Worm (Caenorhabditis elegans) whole organism, L3 larva: ENCODE data around the gene mam-2.
"Not testable (repeated sequence)": the region's sequence is repeated elsewhere in the genome, so short reads cannot be mapped to it uniquely, and the experiment has no call there.

Source experiments
- aly-2 ChIP-seq: fragments of 150-350 bp; optimal IDR thresholded peaks from 2 replicates; lab custom pipeline; 2014; ENCODE audit warnings: missing biosample characterization, missing genetic modification characterization
- ceh-82 ChIP-seq: fragments of 150-350 bp; optimal IDR thresholded peaks from 2 replicates; lab custom pipeline; 2014; ENCODE audit warnings: missing biosample characterization, missing genetic modification characterization
- daf-12 ChIP-seq: fragments of 150-350 bp; optimal IDR thresholded peaks from 2 replicates; lab custom pipeline; 2014; ENCODE audit warnings: missing biosample characterization, missing genetic modification reagents, missing genetic modification characterization
- egl-5 ChIP-seq: fragments of 150-350 bp; optimal IDR thresholded peaks from 2 replicates; lab custom pipeline; 2017; ENCODE audit warnings: missing biosample characterization, missing genetic modification reagents, missing genetic modification characterization, inconsistent platforms
- elt-3 ChIP-seq, 3 experiments: fragments of 150-350 bp in 1 of 3; sonication (generic microtip) in 2 of 3; optimal IDR thresholded peaks; 2 replicates in 2 of 3; 4 replicates in 1 of 3; lab custom pipeline; 2014 to 2017; ENCODE audit warnings: missing biosample characterization in 3 of 3, missing genetic modification characterization in 3 of 3
- fos-1 ChIP-seq: fragments of 150-350 bp; optimal IDR thresholded peaks from 2 replicates; lab custom pipeline; 2014; ENCODE audit warnings: missing biosample characterization, missing genetic modification characterization
- jun-1 ChIP-seq: fragments of 150-350 bp; optimal IDR thresholded peaks from 2 replicates; lab custom pipeline; 2014; ENCODE audit warnings: missing biosample characterization, missing genetic modification reagents, missing genetic modification characterization
- lin-39 ChIP-seq: fragments of 150-350 bp; optimal IDR thresholded peaks from 2 replicates; lab custom pipeline; 2018; ENCODE audit warnings: missing biosample characterization, missing genetic modification reagents, missing genetic modification characterization
- mdl-1 ChIP-seq: fragments of 150-350 bp; optimal IDR thresholded peaks from 2 replicates; lab custom pipeline; 2014; ENCODE audit warnings: missing biosample characterization, missing genetic modification characterization
- nfya-1 ChIP-seq: sonication (generic microtip); optimal IDR thresholded peaks from 2 replicates; lab custom pipeline; 2017; ENCODE audit warnings: missing genetic modification characterization, mild to moderate bottlenecking, missing compliant biosample characterization, antibody characterized with exemption, moderate library complexity; ENCODE audit not compliant: insufficient read depth
- nhr-12 ChIP-seq: fragments of 150-350 bp; optimal IDR thresholded peaks from 2 replicates; lab custom pipeline; 2014; ENCODE audit warnings: missing biosample characterization, missing genetic modification characterization
- nhr-237 ChIP-seq: fragments of 150-350 bp; optimal IDR thresholded peaks from 2 replicates; lab custom pipeline; 2014; ENCODE audit warnings: missing biosample characterization, missing genetic modification characterization
- nhr-43 ChIP-seq: sonication (generic microtip); optimal IDR thresholded peaks from 2 replicates; lab custom pipeline; 2016; ENCODE audit warnings: mild to moderate bottlenecking, missing genetic modification characterization, missing compliant biosample characterization; ENCODE audit not compliant: poor library complexity, severe bottlenecking
- pha-4 ChIP-seq: fragments of 150-350 bp; optimal IDR thresholded peaks from 2 replicates; lab custom pipeline; 2014; ENCODE audit warnings: missing biosample characterization, missing genetic modification reagents, missing genetic modification characterization
- pqm-1 ChIP-seq: fragments of 150-350 bp; optimal IDR thresholded peaks from 2 replicates; lab custom pipeline; 2017; ENCODE audit warnings: missing biosample characterization, missing genetic modification characterization, inconsistent platforms
- sea-2 ChIP-seq: fragments of 150-350 bp; sonication (generic microtip); optimal IDR thresholded peaks from 4 replicates; lab custom pipeline; 2014; ENCODE audit warnings: missing biosample characterization, missing genetic modification reagents, missing genetic modification characterization
- skn-1 ChIP-seq: fragments of 150-350 bp; optimal IDR thresholded peaks from 2 replicates; lab custom pipeline; 2014; ENCODE audit warnings: missing biosample characterization, missing genetic modification characterization
- tbx-2 ChIP-seq: sonication (generic microtip); optimal IDR thresholded peaks from 2 replicates; lab custom pipeline; 2016; ENCODE audit warnings: mild to moderate bottlenecking, missing genetic modification characterization, missing compliant biosample characterization
- unc-39 ChIP-seq: sonication (generic microtip); optimal IDR thresholded peaks from 4 replicates; lab custom pipeline; 2017; ENCODE audit warnings: missing biosample characterization, missing genetic modification characterization
- zag-1 ChIP-seq: fragments of 150-350 bp; optimal IDR thresholded peaks from 2 replicates; lab custom pipeline; 2014; ENCODE audit warnings: missing biosample characterization, missing genetic modification characterization

Gene mam-2

ce11 chrIV:10027566-10027965, 44.6 kb downstream of the mam-2 start, which contains the start of gene gipc-2:
Gene gipc-2 (minus strand): TSS chrIV:10027666.
- TF ChIP-seq lin-39 (tag; lab: Kevin White, UChicago) (no peak), jun-1 (tag; lab: Kevin White, UChicago) (no peak), ceh-82 (tag; lab: Kevin White, UChicago) (no peak), skn-1 (tag; lab: Kevin White, UChicago) (no peak), fos-1 (tag; lab: Kevin White, UChicago) (no peak), mdl-1 (tag; lab: Kevin White, UChicago) (no peak), zag-1 (tag; lab: Kevin White, UChicago) (no peak), aly-2 (tag; lab: Kevin White, UChicago) (no peak)

ce11 chrIV:10028779-10029178, 45.8 kb downstream of the mam-2 start, which contains the start of the genes F44D12.16 and msd-2:
Gene F44D12.16 (plus strand): TSS chrIV:10029079.
Gene msd-2 (plus strand): TSS chrIV:10029083.
- not testable (repeated sequence) for TF ChIP-seq nhr-12 (tag; lab: Kevin White, UChicago); lin-39 (tag; lab: Kevin White, UChicago); pha-4

- no peak for TF ChIP-seq sea-2 (GFP tag; lab: Kevin White, UChicago)
- no peak for TF ChIP-seq daf-12 (tag; lab: Kevin White, UChicago)
- no peak for TF ChIP-seq elt-3 (tag; optimal IDR thresholded peaks at IDR 0.05; lab: Kevin White, UChicago)
- no peak for TF ChIP-seq nhr-43 (tag; lab: Kevin White, UChicago)
- TF ChIP-seq tbx-2 (tag; lab: Kevin White, UChicago), result no peak
- no peak for TF ChIP-seq nhr-237
- no peak for TF ChIP-seq nfya-1
Observed at ce11 chrIV:10033053-10033452, 50.1 kb downstream of the mam-2 start, which contains the start of gene F44D12.6. Gene F44D12.6 (plus strand): TSS chrIV:10033353.

- TF ChIP-seq egl-5 (tag; lab: Kevin White, UChicago) (no peak), pqm-1 (tag; lab: Kevin White, UChicago) (no peak), nhr-43 (tag; lab: Kevin White, UChicago) (no peak), unc-39 (tag; lab: Kevin White, UChicago) (no peak), zag-1 (tag; lab: Kevin White, UChicago) (no peak), nhr-237 (no peak)
Observed at ce11 chrIV:10036966-10037365, 54.0 kb downstream of the mam-2 start, which contains the start of gene F44D12.10. Gene F44D12.10 (minus strand): TSS chrIV:10037066.
